Fruit fly (Drosophila melanogaster): ENCODE results near the gene beat-VII.

- TF ChIP-seq Eip75B (GFP tag; optimal IDR thresholded peaks at IDR 0.05), result no peak
- no peak for TF ChIP-seq pdm3 (GFP tag; optimal IDR thresholded peaks at IDR 0.05)
- no peak for TF ChIP-seq CG7368 (GFP tag; optimal IDR thresholded peaks at IDR 0.05)
- TF ChIP-seq CG34406 (GFP tag; optimal IDR thresholded peaks at IDR 0.05), result no peak
- TF ChIP-seq CG6792 (GFP tag; optimal IDR thresholded peaks at IDR 0.05), result no peak
- no peak for TF ChIP-seq CG3032 (tag; optimal IDR thresholded peaks at IDR 0.05)
- no peak for TF ChIP-seq CG6854 (GFP tag; optimal IDR thresholded peaks at IDR 0.05)
- TF ChIP-seq eg (GFP tag; IDR thresholded peaks at IDR 0.05), result no peak
- no peak for TF ChIP-seq CG4318 (GFP tag; optimal IDR thresholded peaks at IDR 0.05)
- no peak for TF ChIP-seq fd85E (GFP tag; optimal IDR thresholded peaks at IDR 0.05)
- TF ChIP-seq Gug (GFP tag; IDR thresholded peaks at IDR 0.05), result no peak
- TF ChIP-seq Sox14 (GFP tag; optimal IDR thresholded peaks at IDR 0.05), result no peak
Observed at dm6 chr3R:26727014-26727413, 45.2 kb upstream of the beat-VII start, which contains the start of gene CG14246.

Data from whole organism, prepupa.